Worm (Caenorhabditis elegans) whole organism, L4 larva: Measurements from ENCODE around the gene C55A6.11.

Experiments used
- D1046.2 ChIP-seq: fragments of 200-800 bp; sonication (Bioruptor generic); IDR thresholded peaks from 2 replicates; pipeline ENCODE4 v1.3.6; 2022; ENCODE audit warnings: missing genetic modification characterization, missing compliant biosample characterization
- T26A8.4 ChIP-seq: fragments of 200-800 bp; sonication (Bioruptor generic); IDR thresholded peaks from 2 replicates; pipeline ENCODE4 v1.3.6; 2022; ENCODE audit warnings: missing genetic modification characterization, missing compliant biosample characterization
- Y75B8A.6 ChIP-seq: fragments of 200-800 bp; sonication (Bioruptor generic); IDR thresholded peaks from 2 replicates; pipeline ENCODE4 v1.3.6; 2022; ENCODE audit warnings: missing genetic modification reagents, missing genetic modification characterization, missing compliant biosample characterization
- ZK546.5 ChIP-seq, 2 experiments: sonication (generic microtip); optimal IDR thresholded peaks; 2 replicates each; lab custom pipeline; 2017; ENCODE audit warnings: missing biosample characterization in 2 of 2, missing genetic modification characterization in 2 of 2
- arid-1 ChIP-seq: fragments of 200-800 bp; sonication (Bioruptor generic); conservative IDR thresholded peaks from 2 replicates; pipeline ENCODE4 v1.3.6; 2022; ENCODE audit warnings: missing genetic modification reagents, missing genetic modification characterization, missing compliant biosample characterization
- ceh-44 ChIP-seq: fragments of 200-800 bp; sonication (Bioruptor generic); IDR thresholded peaks from 2 replicates; pipeline ENCODE4 v1.3.6; 2022; ENCODE audit warnings: missing genetic modification reagents, missing genetic modification characterization, missing compliant biosample characterization
- ceh-82 ChIP-seq: sonication (generic microtip); optimal IDR thresholded peaks from 2 replicates; lab custom pipeline; 2017; ENCODE audit warnings: missing biosample characterization, missing genetic modification characterization
- ctbp-1 ChIP-seq: fragments of 200-800 bp; sonication (Bioruptor generic); IDR thresholded peaks from 2 replicates; pipeline ENCODE4 v1.3.6; 2022; ENCODE audit warnings: missing genetic modification reagents, missing genetic modification characterization, missing compliant biosample characterization
- daf-8 ChIP-seq: fragments of 200-800 bp; sonication (Bioruptor generic); IDR thresholded peaks from 2 replicates; pipeline ENCODE4 v1.3.6; 2022; ENCODE audit warnings: missing genetic modification characterization, missing compliant biosample characterization
- dmd-8 ChIP-seq: fragments of 200-800 bp; sonication (Bioruptor generic); IDR thresholded peaks from 2 replicates; pipeline ENCODE4 v1.3.6; 2022; ENCODE audit warnings: missing genetic modification characterization, missing compliant biosample characterization
- egl-27 ChIP-seq: sonication (generic microtip); optimal IDR thresholded peaks from 3 replicates; lab custom pipeline; 2017; ENCODE audit warnings: missing biosample characterization, missing genetic modification reagents, missing genetic modification characterization
- egl-43 ChIP-seq: fragments of 200-800 bp; sonication (Bioruptor generic); IDR thresholded peaks from 2 replicates; pipeline ENCODE4 v1.3.6; 2022; ENCODE audit warnings: missing genetic modification reagents, missing genetic modification characterization, missing compliant biosample characterization
- fkh-10 ChIP-seq: fragments of 150-350 bp; optimal IDR thresholded peaks from 2 replicates; lab custom pipeline; 2014; ENCODE audit warnings: missing biosample characterization, missing genetic modification reagents, missing genetic modification characterization
- fos-1 ChIP-seq: fragments of 150-350 bp; optimal IDR thresholded peaks from 2 replicates; lab custom pipeline; 2014; ENCODE audit warnings: missing biosample characterization, missing genetic modification characterization
- gei-8 ChIP-seq: fragments of 200-800 bp; sonication (Bioruptor generic); optimal IDR thresholded peaks from 2 replicates; lab custom pipeline; 2018; ENCODE audit warnings: mild to moderate bottlenecking, missing genetic modification characterization, missing compliant biosample characterization
- lin-1 ChIP-seq: fragments of 200-800 bp; sonication (Bioruptor generic); IDR thresholded peaks from 2 replicates; pipeline ENCODE4 v1.3.6; 2022; ENCODE audit warnings: missing genetic modification reagents, missing genetic modification characterization, missing compliant biosample characterization
- lin-38 ChIP-seq: fragments of 200-800 bp; sonication (Bioruptor generic); IDR thresholded peaks from 2 replicates; pipeline ENCODE4 v1.3.6; 2022; ENCODE audit warnings: missing genetic modification reagents, missing genetic modification characterization, missing compliant biosample characterization
- lsy-2 ChIP-seq, 2 experiments: fragments of 150-350 bp in 1 of 2; sonication (generic microtip) in 1 of 2; optimal IDR thresholded peaks; 2 replicates each; lab custom pipeline; 2014 to 2017; ENCODE audit warnings: missing biosample characterization in 2 of 2, missing genetic modification characterization in 2 of 2
- madf-5 ChIP-seq, 2 experiments: fragments of 200-800 bp; sonication (Bioruptor generic); IDR thresholded peaks; 2 replicates each; pipeline ENCODE4 v1.3.6; 2022; ENCODE audit warnings: missing compliant biosample characterization in 2 of 2, missing genetic modification characterization in 2 of 2
- madf-9 ChIP-seq: fragments of 200-800 bp; sonication (Bioruptor generic); conservative IDR thresholded peaks from 2 replicates; pipeline ENCODE4 v1.3.6; 2022; ENCODE audit warnings: missing genetic modification reagents, missing genetic modification characterization, missing compliant biosample characterization
- mes-2 ChIP-seq: sonication (generic microtip); optimal IDR thresholded peaks from 2 replicates; lab custom pipeline; 2016; ENCODE audit warnings: missing genotype, mild to moderate bottlenecking, missing genetic modification characterization, missing compliant biosample characterization; ENCODE audit not compliant: poor library complexity, severe bottlenecking
- mxl-3 ChIP-seq: fragments of 200-800 bp; sonication (Bioruptor generic); optimal IDR thresholded peaks from 2 replicates; lab custom pipeline; 2018; ENCODE audit warnings: mild to moderate bottlenecking, missing genetic modification characterization, missing compliant biosample characterization
- nhr-28 ChIP-seq: fragments of 150-350 bp; optimal IDR thresholded peaks from 2 replicates; lab custom pipeline; 2014; ENCODE audit warnings: missing biosample characterization, missing genetic modification characterization
- pqm-1 ChIP-seq: sonication (generic microtip); optimal IDR thresholded peaks from 2 replicates; lab custom pipeline; 2017; ENCODE audit warnings: missing biosample characterization, missing genetic modification characterization
- sdz-12 ChIP-seq: fragments of 200-800 bp; sonication (Bioruptor generic); optimal IDR thresholded peaks from 2 replicates; lab custom pipeline; 2018; ENCODE audit warnings: mild to moderate bottlenecking, missing genetic modification characterization, missing compliant biosample characterization
- snpc-4 ChIP-seq: fragments of 150-350 bp; optimal IDR thresholded peaks from 2 replicates; lab custom pipeline; 2014; ENCODE audit warnings: missing biosample characterization, missing genetic modification characterization
- spr-3 ChIP-seq: fragments of 200-800 bp; sonication (Bioruptor generic); optimal IDR thresholded peaks from 2 replicates; lab custom pipeline; 2018; ENCODE audit warnings: mild to moderate bottlenecking, missing genetic modification characterization, missing compliant biosample characterization
- tag-97 ChIP-seq: fragments of 200-800 bp; sonication (Bioruptor generic); IDR thresholded peaks from 2 replicates; pipeline ENCODE4 v1.3.6; 2022; ENCODE audit warnings: missing genetic modification characterization, missing compliant biosample characterization
- unc-39 ChIP-seq: sonication (generic microtip); optimal IDR thresholded peaks from 2 replicates; lab custom pipeline; 2017; ENCODE audit warnings: missing biosample characterization, missing genetic modification characterization
- unc-62 ChIP-seq, 3 experiments: fragments of 150-350 bp in 1 of 3; sonication (generic microtip); optimal IDR thresholded peaks in 2 of 3; peaks in 1 of 3; 1 replicate in 1 of 3; 2 replicates in 2 of 3; lab custom pipeline; 2014 to 2017; ENCODE audit warnings: missing biosample characterization in 3 of 3, missing genetic modification characterization in 3 of 3, missing genetic modification reagents in 3 of 3, missing genotype in 1 of 3
- vab-7 ChIP-seq: fragments of 200-800 bp; sonication (Bioruptor generic); IDR thresholded peaks from 2 replicates; pipeline ENCODE4 v1.3.6; 2022; ENCODE audit warnings: missing genetic modification reagents, missing genetic modification characterization, missing compliant biosample characterization
- zag-1 ChIP-seq: fragments of 150-350 bp; optimal IDR thresholded peaks from 2 replicates; lab custom pipeline; 2014; ENCODE audit warnings: missing biosample characterization, missing genetic modification characterization
- zfp-2 ChIP-seq: sonication (generic microtip); optimal IDR thresholded peaks from 2 replicates; lab custom pipeline; 2016; ENCODE audit warnings: mild to moderate bottlenecking, missing genetic modification characterization, missing compliant biosample characterization
- zip-11 ChIP-seq: fragments of 200-800 bp; sonication (Bioruptor generic); IDR thresholded peaks from 2 replicates; pipeline ENCODE4 v1.3.6; 2022; ENCODE audit warnings: missing genetic modification characterization, missing compliant biosample characterization

C55A6.11 gene

DNA sequence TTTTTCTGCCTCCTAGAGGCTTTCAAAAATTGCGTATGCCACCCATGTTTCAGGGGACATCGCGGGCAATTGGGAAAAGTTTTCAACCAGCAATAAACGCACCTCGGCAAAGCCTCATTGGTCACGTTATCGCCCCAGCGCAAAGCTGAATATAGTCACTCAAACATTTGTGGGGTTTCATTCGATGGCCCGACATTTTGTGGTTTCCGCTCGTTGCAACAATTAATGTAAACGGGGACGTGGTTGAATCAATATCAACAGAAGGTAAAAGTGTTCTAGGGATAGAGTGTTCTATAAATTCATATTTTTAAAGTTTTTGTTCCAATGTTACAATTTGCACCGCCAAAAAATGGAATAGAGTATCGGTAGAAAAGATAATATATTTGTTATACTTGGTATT lies 32.0 kb upstream of the C55A6.11 start:
- TF ChIP-seq sdz-12 (no peak), arid-1 (GFP tag; lab: Robert Waterston, UW) (no peak), daf-8 (no peak), madf-5 (GFP tag; IDR thresholded peaks at IDR 0.05; lab: Robert Waterston, UW) (no peak), egl-43 (GFP tag; lab: Robert Waterston, UW) (no peak), zfp-2 (tag; lab: Kevin White, UChicago) (no peak)

DNA sequence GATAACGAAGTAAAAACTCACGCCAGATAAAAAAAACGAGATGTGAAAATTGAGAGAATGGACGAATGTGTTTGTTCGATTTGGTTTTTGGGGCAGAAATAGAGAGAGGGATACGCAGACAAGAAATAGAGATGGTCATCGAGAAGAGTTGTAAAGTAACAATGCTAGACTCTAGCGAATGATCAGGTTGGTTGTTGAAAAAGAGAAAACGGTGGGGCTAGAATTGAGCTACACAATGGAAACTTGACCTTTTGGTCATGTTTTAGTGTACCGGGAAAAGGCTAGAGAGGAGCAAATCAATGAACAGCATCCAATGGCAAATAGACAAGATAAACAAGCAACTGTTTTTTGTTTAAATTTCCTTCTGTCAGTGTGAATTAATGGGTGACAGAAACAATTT lies 29.9 kb upstream of the C55A6.11 start, which contains the start of gene dhs-19:
dhs-19 (minus strand) TSS at position 101 of the 400 bp plus-strand sequence.
- TF ChIP-seq dmd-8 (no peak), unc-62 (GFP tag; optimal IDR thresholded peaks at IDR 0.05 in 1 of 2; lab: Kevin White, UChicago) (peak in 1 of 2 experiments; percentile 81), unc-62 (tag; optimal IDR thresholded peaks at IDR 0.05; lab: Kevin White, UChicago) (no peak)

DNA sequence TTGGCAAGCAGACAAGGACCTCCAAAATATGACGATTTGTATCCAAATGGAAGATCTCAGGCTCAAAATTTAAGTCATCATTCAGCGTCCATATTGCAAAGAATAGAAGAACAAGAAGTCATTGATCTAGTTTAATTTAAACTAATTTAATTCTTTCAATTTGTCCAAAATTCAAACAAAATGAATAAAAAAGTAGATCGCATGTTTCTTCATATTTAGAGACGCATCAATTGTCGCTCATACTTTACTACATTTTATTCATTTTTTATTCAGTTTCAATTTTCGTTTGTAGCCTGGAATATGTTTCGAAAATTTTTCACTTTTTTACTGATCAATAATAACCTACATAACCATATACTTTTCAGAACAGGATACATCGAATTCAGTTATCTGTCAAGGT lies 27.9 kb upstream of the C55A6.11 start, which contains the start of gene T11F9.21:
T11F9.21 (plus strand) TSS at position 301 of the 400 bp plus-strand sequence.
- TF ChIP-seq zag-1 (tag; lab: Kevin White, UChicago) (no peak), gei-8 (GFP tag; lab: Kevin White, UChicago) (no peak), lin-38 (GFP tag; lab: Robert Waterston, UW) (no peak), lsy-2 (tag; optimal IDR thresholded peaks at IDR 0.05; lab: Kevin White, UChicago) (no peak), mes-2 (tag; lab: Kevin White, UChicago) (no peak), T26A8.4 (no peak), egl-27 (no peak), madf-9 (GFP tag; lab: Robert Waterston, UW) (no peak), fos-1 (no peak), unc-39 (tag; lab: Kevin White, UChicago) (no peak), zip-11 (GFP tag; lab: Robert Waterston, UW) (no peak), dmd-8 (no peak), spr-3 (GFP tag; lab: Kevin White, UChicago) (no peak)

DNA sequence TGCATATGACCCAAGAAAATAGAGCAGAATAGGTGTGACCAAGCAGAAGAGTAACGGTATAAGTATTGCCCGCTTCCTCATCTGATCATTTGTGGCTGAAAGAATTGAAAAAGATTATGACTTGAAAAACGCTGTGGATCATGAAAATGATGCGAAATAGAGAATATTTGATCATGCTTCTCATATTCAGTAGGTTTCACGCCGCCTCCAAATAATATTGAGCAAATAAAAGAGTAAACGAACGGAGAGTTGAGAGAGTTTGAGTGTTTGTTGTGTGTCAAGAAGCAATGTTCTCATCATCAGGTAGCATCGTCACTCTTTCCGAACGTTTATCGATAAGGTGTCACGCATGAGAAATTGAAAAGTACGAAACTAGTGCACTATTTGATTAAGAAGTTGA lies 24.0 kb upstream of the C55A6.11 start, which contains the start of gene htrl-1:
htrl-1 (minus strand) TSS at position 101 of the 400 bp plus-strand sequence.
- TF ChIP-seq zfp-2 (tag; lab: Kevin White, UChicago) = no peak
- TF ChIP-seq vab-7 = no peak
- no peak for TF ChIP-seq Y75B8A.6 (GFP tag; lab: Robert Waterston, UW)
- no peak for TF ChIP-seq snpc-4 (tag; lab: Kevin White, UChicago)
- TF ChIP-seq tag-97 = no peak

DNA sequence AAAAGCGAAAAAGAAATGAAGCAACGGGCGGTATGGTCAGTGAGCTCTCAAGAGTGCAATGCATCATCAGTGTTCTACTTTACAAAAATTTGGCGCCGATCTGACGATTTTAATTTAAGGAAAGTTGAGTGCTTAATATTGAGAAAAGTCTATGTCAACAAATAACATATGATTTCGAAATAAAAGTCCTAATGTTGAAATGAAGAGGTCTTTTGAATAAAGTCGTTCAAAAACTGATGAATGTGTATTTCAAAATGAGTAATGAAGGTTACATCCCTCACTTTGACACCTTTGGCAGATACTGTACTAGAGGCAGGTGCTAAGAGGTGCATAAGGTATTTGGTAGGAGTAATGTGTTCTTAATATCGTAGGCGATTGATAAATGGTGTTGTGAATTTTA lies 22.8 kb upstream of the C55A6.11 start:
- no peak for TF ChIP-seq ctbp-1 (GFP tag; lab: Robert Waterston, UW)
- TF ChIP-seq unc-62 (GFP tag; optimal IDR thresholded peaks at IDR 0.05 in 1 of 2; lab: Kevin White, UChicago) = peak in 1 of 2 experiments; percentile 92
- TF ChIP-seq unc-62 (tag; optimal IDR thresholded peaks at IDR 0.05; lab: Kevin White, UChicago) = no peak
- no peak for TF ChIP-seq egl-43 (GFP tag; lab: Robert Waterston, UW)

DNA sequence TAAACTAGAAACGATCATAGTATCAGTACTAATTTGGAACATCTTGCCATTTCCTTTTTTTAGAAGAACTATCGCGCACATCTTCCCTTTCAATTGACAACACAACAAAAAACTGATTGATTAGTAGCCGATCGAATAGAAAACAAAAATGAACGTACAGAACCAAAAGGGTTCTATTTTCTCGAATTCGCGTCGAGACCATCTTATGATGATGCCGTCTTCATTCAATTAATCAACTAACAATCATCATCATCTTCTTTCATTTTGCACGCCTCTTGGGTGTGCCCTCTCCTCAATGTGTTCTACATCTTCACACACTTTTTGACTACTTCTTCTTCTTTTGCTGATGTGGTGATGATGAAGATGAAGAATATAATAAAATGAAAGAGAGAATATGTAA lies 20.5 kb upstream of the C55A6.11 start:
- TF ChIP-seq nhr-28 (tag; lab: Kevin White, UChicago) = peak; percentile 22
- no peak for TF ChIP-seq ZK546.5 (tag; optimal IDR thresholded peaks at IDR 0.05; lab: Kevin White, UChicago)
- TF ChIP-seq pqm-1 (tag; lab: Kevin White, UChicago) = no peak
- TF ChIP-seq mxl-3 (GFP tag; lab: Kevin White, UChicago) = peak; percentile 9
- TF ChIP-seq ceh-44 (GFP tag; lab: Robert Waterston, UW) = no peak
- peak in 1 of 2 experiments; percentile 92 for TF ChIP-seq unc-62 (GFP tag; optimal IDR thresholded peaks at IDR 0.05 in 1 of 2; lab: Kevin White, UChicago)
- no peak for TF ChIP-seq unc-62 (tag; optimal IDR thresholded peaks at IDR 0.05; lab: Kevin White, UChicago)
- no peak for TF ChIP-seq ceh-82 (tag; lab: Kevin White, UChicago)
- no peak for TF ChIP-seq D1046.2 (GFP tag; lab: Robert Waterston, UW)
- TF ChIP-seq lin-1 = no peak
- no peak for TF ChIP-seq fkh-10
